Worm (Caenorhabditis elegans): ENCODE data around the gene ifa-4.

Gene ifa-4

ce11 chrX:4914464-4914863, 1.3 kb downstream of the ifa-4 start:
- TF ChIP-seq ceh-31 (tag; optimal IDR thresholded peaks at IDR 0.05) (no peak), sox-4 (tag; optimal IDR thresholded peaks at IDR 0.05) (no peak), ets-4 (tag; optimal IDR thresholded peaks at IDR 0.05) (no peak), ceh-45 (GFP tag; IDR thresholded peaks at IDR 0.05) (no peak), ama-1 (optimal IDR thresholded peaks at IDR 0.05) (no peak), odd-2 (tag; optimal IDR thresholded peaks at IDR 0.05) (no peak), gmeb-2 (tag; optimal IDR thresholded peaks at IDR 0.05) (no peak), tbx-7 (tag; optimal IDR thresholded peaks at IDR 0.05) (no peak), unc-3 (GFP tag; conservative IDR thresholded peaks at IDR 0.05) (no peak), unc-3 (tag; optimal IDR thresholded peaks at IDR 0.05) (no peak), ceh-24 (tag; optimal IDR thresholded peaks at IDR 0.05) (no peak), ceh-9 (tag; optimal IDR thresholded peaks at IDR 0.05) (no peak), hlh-13 (GFP tag; optimal IDR thresholded peaks at IDR 0.05) (no peak)

ce11 chrX:4911287-4911876, 4.4 kb downstream of the ifa-4 start:
- TF ChIP-seq pros-1 (tag; optimal IDR thresholded peaks at IDR 0.05): no peak
- peak; percentile 68 for TF ChIP-seq elt-2 (tag; optimal IDR thresholded peaks at IDR 0.05)

ce11 chrX:4905804-4906203, 10.0 kb downstream of the ifa-4 start, which contains the start of gene K05B2.2:
K05B2.2 (plus strand) TSS chrX:4906081.
- TF ChIP-seq nhr-232 (tag; optimal IDR thresholded peaks at IDR 0.05): no peak
- TF ChIP-seq elt-2 (tag; optimal IDR thresholded peaks at IDR 0.05): no peak
- no peak for TF ChIP-seq dve-1 (tag; optimal IDR thresholded peaks at IDR 0.05)
- no peak for TF ChIP-seq pros-1 (tag; optimal IDR thresholded peaks at IDR 0.05)
- no peak for TF ChIP-seq C38D4.7 (GFP tag; optimal IDR thresholded peaks at IDR 0.05)
- TF ChIP-seq F13H6.1 (tag; optimal IDR thresholded peaks at IDR 0.05): no peak
- no peak for TF ChIP-seq Y22D7AL.16 (tag; optimal IDR thresholded peaks at IDR 0.05)
- no peak for TF ChIP-seq pqm-1 (tag; optimal IDR thresholded peaks at IDR 0.05)
- TF ChIP-seq gmeb-2 (tag; optimal IDR thresholded peaks at IDR 0.05): no peak
- TF ChIP-seq ahr-1 (tag; optimal IDR thresholded peaks at IDR 0.05): no peak
- TF ChIP-seq lim-6 (tag; optimal IDR thresholded peaks at IDR 0.05): no peak
- TF ChIP-seq ceh-34 (tag; optimal IDR thresholded peaks at IDR 0.05): no peak
- no peak for TF ChIP-seq ets-4 (tag; optimal IDR thresholded peaks at IDR 0.05)
- TF ChIP-seq ceh-14 (tag; optimal IDR thresholded peaks at IDR 0.05): no peak
- TF ChIP-seq odd-2 (tag; optimal IDR thresholded peaks at IDR 0.05): no peak
- TF ChIP-seq che-1 (tag; optimal IDR thresholded peaks at IDR 0.05): no peak

ce11 chrX:4902376-4902775, 13.4 kb downstream of the ifa-4 start:
- TF ChIP-seq unc-42 (tag; optimal IDR thresholded peaks at IDR 0.05): peak; percentile 34
- no peak for TF ChIP-seq odd-2 (tag; optimal IDR thresholded peaks at IDR 0.05)

ce11 chrX:4901974-4902373, 13.8 kb downstream of the ifa-4 start:
- TF ChIP-seq unc-42 (tag; optimal IDR thresholded peaks at IDR 0.05): peak; percentile 76
- no peak for TF ChIP-seq ceh-34 (tag; optimal IDR thresholded peaks at IDR 0.05)

- TF ChIP-seq unc-55 (GFP tag; optimal IDR thresholded peaks at IDR 0.05) (no peak), hlh-15 (tag; optimal IDR thresholded peaks at IDR 0.05) (no peak)
Observed at ce11 chrX:4900685-4901084, 15.1 kb downstream of the ifa-4 start, which contains the start of gene T07F12.4. T07F12.4 (minus strand) TSS chrX:4900814.

ce11 chrX:4899623-4900022, 16.2 kb downstream of the ifa-4 start:
- TF ChIP-seq ets-4 (tag; optimal IDR thresholded peaks at IDR 0.05) (no peak), ceh-6 (GFP tag; optimal IDR thresholded peaks at IDR 0.05) (no peak)
